Worm (Caenorhabditis elegans) whole organism, mixed stage, embryonic: ENCODE results near the gene ucr-2.1.

Experiments
- M03D4.4 ChIP-seq: sonication (generic microtip); optimal IDR thresholded peaks from 2 replicates; lab custom pipeline; 2017; ENCODE audit warnings: mild to moderate bottlenecking, missing genetic modification characterization, missing compliant biosample characterization
- bed-3 ChIP-seq: fragments of 200-800 bp; sonication (Bioruptor generic); optimal IDR thresholded peaks from 3 replicates; lab custom pipeline; 2018; ENCODE audit warnings: mild to moderate bottlenecking, missing genetic modification characterization, moderate library complexity, missing compliant biosample characterization
- blmp-1 ChIP-seq: fragments of 150-350 bp; optimal IDR thresholded peaks from 2 replicates; lab custom pipeline; 2014; ENCODE audit warnings: missing biosample characterization, missing genetic modification characterization
- ceh-39 ChIP-seq: fragments of 150-350 bp; optimal IDR thresholded peaks from 2 replicates; lab custom pipeline; 2014; ENCODE audit warnings: missing biosample characterization, missing genetic modification characterization
- ceh-43 ChIP-seq: fragments of 200-800 bp; sonication (Bioruptor generic); optimal IDR thresholded peaks from 2 replicates; lab custom pipeline; 2018; ENCODE audit warnings: mild to moderate bottlenecking, missing genetic modification characterization, moderate library complexity, missing compliant biosample characterization
- ceh-83 ChIP-seq: fragments of 200-800 bp; sonication (Bioruptor generic); optimal IDR thresholded peaks from 2 replicates; lab custom pipeline; 2018; ENCODE audit warnings: mild to moderate bottlenecking, missing genetic modification characterization, missing compliant biosample characterization
- ces-1 ChIP-seq: fragments of 150-350 bp; optimal IDR thresholded peaks from 2 replicates; lab custom pipeline; 2014; ENCODE audit warnings: missing biosample characterization, missing genetic modification reagents, missing genetic modification characterization
- cnd-1 ChIP-seq: fragments of 200-800 bp; sonication (Bioruptor generic); optimal IDR thresholded peaks from 2 replicates; lab custom pipeline; 2018; ENCODE audit warnings: mild to moderate bottlenecking, missing genetic modification characterization, missing compliant biosample characterization
- elt-1 ChIP-seq: sonication (generic microtip); optimal IDR thresholded peaks from 2 replicates; lab custom pipeline; 2017; ENCODE audit warnings: missing genetic modification characterization, mild to moderate bottlenecking, missing compliant biosample characterization, antibody characterized with exemption, moderate library complexity, borderline replicate concordance; ENCODE audit not compliant: insufficient read depth
- elt-3 ChIP-seq: fragments of 150-350 bp; optimal IDR thresholded peaks from 2 replicates; lab custom pipeline; 2014; ENCODE audit warnings: missing biosample characterization, missing genetic modification characterization
- flh-1 ChIP-seq: fragments of 200-800 bp; sonication (Bioruptor generic); optimal IDR thresholded peaks from 2 replicates; lab custom pipeline; 2018; ENCODE audit warnings: mild to moderate bottlenecking, missing genetic modification characterization, moderate library complexity, missing compliant biosample characterization
- ham-2 ChIP-seq: fragments of 200-800 bp; sonication (Bioruptor generic); optimal IDR thresholded peaks from 2 replicates; lab custom pipeline; 2018; ENCODE audit warnings: mild to moderate bottlenecking, missing genetic modification characterization, missing compliant biosample characterization
- hlh-1 ChIP-seq: fragments of 150-350 bp; optimal IDR thresholded peaks from 2 replicates; lab custom pipeline; 2014; ENCODE audit warnings: missing biosample characterization, missing genetic modification reagents, missing genetic modification characterization
- lin-13 ChIP-seq: fragments of 150-350 bp; optimal IDR thresholded peaks from 2 replicates; lab custom pipeline; 2014; ENCODE audit warnings: missing biosample characterization, missing genetic modification characterization
- lin-32 ChIP-seq: fragments of 200-800 bp; sonication (Bioruptor generic); optimal IDR thresholded peaks from 2 replicates; lab custom pipeline; 2018; ENCODE audit warnings: mild to moderate bottlenecking, missing genetic modification characterization, missing compliant biosample characterization
- lsy-2 ChIP-seq: fragments of 150-350 bp; optimal IDR thresholded peaks from 2 replicates; lab custom pipeline; 2014; ENCODE audit warnings: missing biosample characterization, missing genetic modification characterization
- mab-5 ChIP-seq: fragments of 150-350 bp; optimal IDR thresholded peaks from 2 replicates; lab custom pipeline; 2014; ENCODE audit warnings: missing biosample characterization, missing genetic modification characterization
- mep-1 ChIP-seq: fragments of 150-350 bp; optimal IDR thresholded peaks from 2 replicates; lab custom pipeline; 2017; ENCODE audit warnings: missing biosample characterization, missing genetic modification reagents, missing genetic modification characterization, inconsistent platforms
- mls-2 ChIP-seq: sonication (generic microtip); optimal IDR thresholded peaks from 2 replicates; lab custom pipeline; 2016; ENCODE audit warnings: mild to moderate bottlenecking, missing genetic modification characterization, moderate library complexity, missing compliant biosample characterization
- nhr-12 ChIP-seq: fragments of 150-350 bp; optimal IDR thresholded peaks from 2 replicates; lab custom pipeline; 2014; ENCODE audit warnings: missing biosample characterization, missing genetic modification characterization
- nhr-2 ChIP-seq: fragments of 150-350 bp; optimal IDR thresholded peaks from 2 replicates; lab custom pipeline; 2014; ENCODE audit warnings: missing biosample characterization, missing genetic modification characterization
- nhr-237 ChIP-seq: fragments of 150-350 bp; optimal IDR thresholded peaks from 2 replicates; lab custom pipeline; 2014; ENCODE audit warnings: missing biosample characterization, missing genetic modification characterization
- nhr-28 ChIP-seq: fragments of 150-350 bp; optimal IDR thresholded peaks from 2 replicates; lab custom pipeline; 2014; ENCODE audit warnings: missing biosample characterization, missing genetic modification characterization
- nhr-76 ChIP-seq: sonication (generic microtip); optimal IDR thresholded peaks from 2 replicates; lab custom pipeline; 2017; ENCODE audit warnings: missing biosample characterization, missing genetic modification characterization
- sem-2 ChIP-seq: fragments of 200-800 bp; sonication (Bioruptor generic); optimal IDR thresholded peaks from 2 replicates; lab custom pipeline; 2018; ENCODE audit warnings: mild to moderate bottlenecking, missing genetic modification characterization, missing compliant biosample characterization
- snpc-4 ChIP-seq: fragments of 150-350 bp; optimal IDR thresholded peaks from 2 replicates; lab custom pipeline; 2014; ENCODE audit warnings: missing biosample characterization, missing genetic modification characterization
- sptf-1 ChIP-seq: sonication (generic microtip); optimal IDR thresholded peaks from 2 replicates; lab custom pipeline; 2017; ENCODE audit warnings: mild to moderate bottlenecking, missing genetic modification characterization, moderate library complexity, missing compliant biosample characterization
- tbx-8 ChIP-seq: fragments of 200-800 bp; sonication (Bioruptor generic); optimal IDR thresholded peaks from 2 replicates; lab custom pipeline; 2018; ENCODE audit warnings: mild to moderate bottlenecking, missing genetic modification characterization, moderate library complexity, missing compliant biosample characterization
- unc-120 ChIP-seq: sonication (generic microtip); optimal IDR thresholded peaks from 2 replicates; lab custom pipeline; 2017; ENCODE audit warnings: missing genetic modification characterization, missing compliant biosample characterization; ENCODE audit not compliant: poor library complexity, severe bottlenecking
- unc-39 ChIP-seq: fragments of 150-350 bp; optimal IDR thresholded peaks from 2 replicates; lab custom pipeline; 2014; ENCODE audit warnings: missing biosample characterization, missing genetic modification characterization
- unc-62 ChIP-seq: fragments of 150-350 bp; optimal IDR thresholded peaks from 2 replicates; lab custom pipeline; 2014; ENCODE audit warnings: missing biosample characterization, missing genetic modification reagents, missing genetic modification characterization
- zip-8 ChIP-seq: fragments of 150-350 bp; optimal IDR thresholded peaks from 2 replicates; lab custom pipeline; 2014; ENCODE audit warnings: missing biosample characterization, missing genetic modification characterization
- ztf-11 ChIP-seq: fragments of 150-350 bp; optimal IDR thresholded peaks from 2 replicates; lab custom pipeline; 2014; ENCODE audit warnings: missing biosample characterization, missing genetic modification characterization

Gene ucr-2.1

ce11 chrX:11996606-11997005, 21.6 kb upstream of the ucr-2.1 start:
- no peak for TF ChIP-seq lin-32 (GFP tag; lab: Kevin White, UChicago)
- no peak for TF ChIP-seq ztf-11
- TF ChIP-seq tbx-8 (GFP tag; lab: Kevin White, UChicago): no peak
- no peak for TF ChIP-seq ces-1 (GFP tag; lab: Kevin White, UChicago)
- no peak for TF ChIP-seq nhr-76 (tag; lab: Kevin White, UChicago)
- TF ChIP-seq mep-1 (tag; lab: Kevin White, UChicago): no peak
- TF ChIP-seq unc-39 (tag; lab: Kevin White, UChicago): no peak
- TF ChIP-seq lsy-2: no peak
- no peak for TF ChIP-seq mab-5
- TF ChIP-seq hlh-1 (tag; lab: Kevin White, UChicago): no peak
- TF ChIP-seq M03D4.4 (tag; lab: Kevin White, UChicago): no peak
- TF ChIP-seq blmp-1: no peak
- no peak for TF ChIP-seq mls-2
- TF ChIP-seq ham-2 (GFP tag; lab: Kevin White, UChicago): no peak
- TF ChIP-seq unc-120 (tag; lab: Kevin White, UChicago): no peak
- TF ChIP-seq elt-1 (tag; lab: Kevin White, UChicago): no peak
- TF ChIP-seq nhr-2: no peak
- TF ChIP-seq snpc-4 (tag; lab: Kevin White, UChicago): no peak
- TF ChIP-seq, all 35 proteins: peak for 0

ce11 chrX:11999573-11999972, 18.7 kb upstream of the ucr-2.1 start:
- TF ChIP-seq sptf-1: no peak

DNA sequence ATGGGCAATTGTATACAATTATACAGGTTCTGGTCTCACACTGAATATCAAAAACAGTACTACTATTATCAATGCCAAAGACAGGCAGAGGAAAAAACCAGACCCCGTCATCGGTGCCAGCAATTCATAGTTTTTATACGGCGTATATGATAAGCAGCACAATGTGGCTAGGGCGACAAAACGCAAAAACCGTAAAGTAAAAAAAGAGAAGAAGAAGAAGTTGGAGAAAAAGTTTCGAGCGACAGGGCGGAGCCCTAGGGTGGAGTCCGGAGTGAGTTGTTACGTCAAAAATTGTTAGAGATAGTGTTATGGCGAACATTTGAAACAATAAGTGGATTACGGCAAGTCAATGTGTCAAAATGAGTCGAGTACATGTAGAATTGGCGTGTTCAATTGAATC, 16.6 kb upstream of the ucr-2.1 start:
- TF ChIP-seq M03D4.4 (tag; lab: Kevin White, UChicago): no peak
- no peak for TF ChIP-seq unc-62 (GFP tag; lab: Kevin White, UChicago)
- TF ChIP-seq hlh-1 (tag; lab: Kevin White, UChicago): no peak
- no peak for TF ChIP-seq ztf-11
- no peak for TF ChIP-seq bed-3 (GFP tag; lab: Kevin White, UChicago)
- TF ChIP-seq tbx-8 (GFP tag; lab: Kevin White, UChicago): no peak

- no peak for TF ChIP-seq nhr-12 (tag; lab: Kevin White, UChicago)
- TF ChIP-seq unc-39 (tag; lab: Kevin White, UChicago): no peak
- no peak for TF ChIP-seq nhr-237 (tag; lab: Kevin White, UChicago)
- no peak for TF ChIP-seq lin-13 (tag; lab: Kevin White, UChicago)
- no peak for TF ChIP-seq nhr-76 (tag; lab: Kevin White, UChicago)
- TF ChIP-seq mls-2: no peak
Measured at ce11 chrX:12003969-12004368, 14.3 kb upstream of the ucr-2.1 start.

DNA sequence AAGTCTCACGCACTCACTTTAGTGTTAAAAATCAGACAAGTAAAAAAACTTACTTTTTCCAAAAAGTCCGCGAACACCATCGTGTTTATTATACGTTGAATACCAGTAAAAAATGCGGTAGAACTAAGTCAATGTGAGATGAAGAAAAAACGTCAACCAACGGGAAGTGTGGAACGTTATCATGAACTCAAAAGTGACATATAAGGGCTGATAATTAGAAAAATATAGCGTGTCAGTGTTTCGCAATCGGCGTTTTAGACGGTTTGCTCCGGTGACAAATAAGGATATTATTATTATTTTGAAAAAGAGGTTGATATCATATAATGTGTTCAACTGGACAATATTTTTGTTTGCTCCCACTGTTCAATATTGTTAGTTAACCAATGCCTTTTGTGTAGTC, 13.3 kb upstream of the ucr-2.1 start:
- TF ChIP-seq nhr-237 (tag; lab: Kevin White, UChicago): no peak
- TF ChIP-seq bed-3 (GFP tag; lab: Kevin White, UChicago): no peak
- no peak for TF ChIP-seq ceh-83
- no peak for TF ChIP-seq M03D4.4 (tag; lab: Kevin White, UChicago)
- TF ChIP-seq nhr-12 (tag; lab: Kevin White, UChicago): no peak
- no peak for TF ChIP-seq cnd-1 (tag; lab: Kevin White, UChicago)
- TF ChIP-seq blmp-1: no peak
- TF ChIP-seq sptf-1: no peak
- TF ChIP-seq ceh-43: no peak
- TF ChIP-seq sem-2 (GFP tag; lab: Kevin White, UChicago): no peak
- TF ChIP-seq unc-120 (tag; lab: Kevin White, UChicago): no peak
- TF ChIP-seq lsy-2: no peak
- no peak for TF ChIP-seq ztf-11
- TF ChIP-seq zip-8 (tag; lab: Kevin White, UChicago): no peak
- TF ChIP-seq ham-2 (GFP tag; lab: Kevin White, UChicago): no peak
- no peak for TF ChIP-seq snpc-4 (tag; lab: Kevin White, UChicago)
- no peak for TF ChIP-seq elt-3 (tag; lab: Kevin White, UChicago)
- no peak for TF ChIP-seq flh-1
- TF ChIP-seq ceh-39 (tag; lab: Kevin White, UChicago): no peak
- TF ChIP-seq nhr-28 (tag; lab: Kevin White, UChicago): no peak
